Worm (Caenorhabditis elegans): ENCODE measurements around the gene daf-2.

ce11 chrIII:2975689-2976088, 65.0 kb downstream of the daf-2 start, which contains the start of gene Y55D5A.3:
- TF ChIP-seq aly-2 (tag; optimal IDR thresholded peaks at IDR 0.05) = no peak
- TF ChIP-seq efl-3 (GFP tag; optimal IDR thresholded peaks at IDR 0.05) = no peak

Data from whole organism, L1 larva.